Worm (Caenorhabditis elegans) whole organism, L4 larva: ENCODE measurements around the gene fipr-9.
A peak's percentile ranks its signal among the peaks of the same experiment; 100 is the strongest.

ENCODE experiments used
- D1046.2 ChIP-seq: fragments of 200-800 bp; sonication (Bioruptor generic); IDR thresholded peaks from 2 replicates; pipeline ENCODE4 v1.3.6; 2022; ENCODE audit warnings: missing genetic modification characterization, missing compliant biosample characterization
- F44E2.7 ChIP-seq: fragments of 200-800 bp; sonication (Bioruptor generic); IDR thresholded peaks from 2 replicates; pipeline ENCODE4 v2.1.2; 2022; ENCODE audit warnings: missing genetic modification characterization, missing compliant biosample characterization
- F49E8.2 ChIP-seq: sonication (generic microtip); optimal IDR thresholded peaks from 2 replicates; lab custom pipeline; 2016; ENCODE audit warnings: missing compliant biosample characterization, mild to moderate bottlenecking, missing genetic modification characterization, borderline replicate concordance
- T20F7.1 ChIP-seq: fragments of 200-800 bp; sonication (Bioruptor generic); optimal IDR thresholded peaks from 2 replicates; lab custom pipeline; 2018; ENCODE audit warnings: mild to moderate bottlenecking, missing genetic modification characterization, missing compliant biosample characterization
- T26A8.4 ChIP-seq: fragments of 200-800 bp; sonication (Bioruptor generic); IDR thresholded peaks from 2 replicates; pipeline ENCODE4 v1.3.6; 2022; ENCODE audit warnings: missing genetic modification characterization, missing compliant biosample characterization
- Y105C5A.15 ChIP-seq: fragments of 200-800 bp; sonication (Bioruptor generic); IDR thresholded peaks from 2 replicates; pipeline ENCODE4 v1.3.6; 2022; ENCODE audit warnings: missing genetic modification characterization, missing compliant biosample characterization
- Y5F2A.4 ChIP-seq: fragments of 200-800 bp; sonication (Bioruptor generic); optimal IDR thresholded peaks from 2 replicates; lab custom pipeline; 2018; ENCODE audit warnings: mild to moderate bottlenecking, missing genetic modification characterization, missing compliant biosample characterization
- aha-1 ChIP-seq: fragments of 150-350 bp; peaks from one replicate; lab custom pipeline; 2014; ENCODE audit warnings: missing biosample characterization, missing genetic modification characterization
- ama-1 ChIP-seq: fragments of 150-350 bp; optimal IDR thresholded peaks from 2 replicates; lab custom pipeline; 2014; ENCODE audit warnings: inconsistent platforms, mixed read lengths
- arid-1 ChIP-seq: fragments of 200-800 bp; sonication (Bioruptor generic); conservative IDR thresholded peaks from 2 replicates; pipeline ENCODE4 v1.3.6; 2022; ENCODE audit warnings: missing genetic modification reagents, missing genetic modification characterization, missing compliant biosample characterization
- ceh-20 ChIP-seq: fragments of 200-800 bp; sonication (Bioruptor generic); IDR thresholded peaks from 2 replicates; pipeline ENCODE4 v1.3.6; 2022; ENCODE audit warnings: missing genetic modification reagents, missing genetic modification characterization, missing compliant biosample characterization
- ceh-82 ChIP-seq: sonication (generic microtip); optimal IDR thresholded peaks from 2 replicates; lab custom pipeline; 2017; ENCODE audit warnings: missing biosample characterization, missing genetic modification characterization
- ctbp-1 ChIP-seq: fragments of 200-800 bp; sonication (Bioruptor generic); IDR thresholded peaks from 2 replicates; pipeline ENCODE4 v1.3.6; 2022; ENCODE audit warnings: missing genetic modification reagents, missing genetic modification characterization, missing compliant biosample characterization
- daf-16 ChIP-seq, 3 experiments: sonication (generic microtip); optimal IDR thresholded peaks; 2 replicates each; lab custom pipeline; 2016 to 2017; ENCODE audit warnings: missing genetic modification characterization in 3 of 3, missing genetic modification reagents in 3 of 3, mild to moderate bottlenecking in 2 of 3, missing compliant biosample characterization in 2 of 3, missing biosample characterization in 1 of 3, moderate library complexity in 1 of 3
- daf-19 ChIP-seq: fragments of 200-800 bp; sonication (Bioruptor generic); conservative IDR thresholded peaks from 2 replicates; pipeline ENCODE4 v1.3.6; 2022; ENCODE audit warnings: missing genetic modification characterization, missing compliant biosample characterization
- daf-8 ChIP-seq: fragments of 200-800 bp; sonication (Bioruptor generic); IDR thresholded peaks from 2 replicates; pipeline ENCODE4 v1.3.6; 2022; ENCODE audit warnings: missing genetic modification characterization, missing compliant biosample characterization
- dmd-6 ChIP-seq: fragments of 200-800 bp; sonication (Bioruptor generic); IDR thresholded peaks from 2 replicates; pipeline ENCODE4 v1.3.6; 2022; ENCODE audit warnings: missing genetic modification reagents, missing genetic modification characterization, missing compliant biosample characterization
- dmd-9 ChIP-seq: fragments of 200-800 bp; sonication (Bioruptor generic); IDR thresholded peaks from 2 replicates; pipeline ENCODE4 v1.3.6; 2022; ENCODE audit warnings: missing genetic modification reagents, missing genetic modification characterization, missing compliant biosample characterization
- duxl-1 ChIP-seq: sonication (generic microtip); optimal IDR thresholded peaks from 2 replicates; lab custom pipeline; 2016; ENCODE audit warnings: mild to moderate bottlenecking, missing genetic modification characterization, moderate library complexity, missing compliant biosample characterization; ENCODE audit not compliant: poor library complexity
- dve-1 ChIP-seq: sonication (generic microtip); optimal IDR thresholded peaks from 2 replicates; lab custom pipeline; 2017; ENCODE audit warnings: antibody characterized with exemption, mild to moderate bottlenecking, missing genetic modification characterization, missing compliant biosample characterization; ENCODE audit not compliant: insufficient read depth
- egl-27 ChIP-seq: sonication (generic microtip); optimal IDR thresholded peaks from 3 replicates; lab custom pipeline; 2017; ENCODE audit warnings: missing biosample characterization, missing genetic modification reagents, missing genetic modification characterization
- egl-43 ChIP-seq: fragments of 200-800 bp; sonication (Bioruptor generic); IDR thresholded peaks from 2 replicates; pipeline ENCODE4 v1.3.6; 2022; ENCODE audit warnings: missing genetic modification reagents, missing genetic modification characterization, missing compliant biosample characterization
- hlh-30 ChIP-seq: sonication (generic microtip); optimal IDR thresholded peaks from 2 replicates; lab custom pipeline; 2017; ENCODE audit warnings: antibody characterized with exemption, mild to moderate bottlenecking, missing genetic modification characterization, missing compliant biosample characterization; ENCODE audit not compliant: insufficient read depth
- lim-7 ChIP-seq: fragments of 200-800 bp; sonication (Bioruptor generic); IDR thresholded peaks from 2 replicates; pipeline ENCODE4 v1.3.6; 2022; ENCODE audit warnings: missing genetic modification characterization, missing compliant biosample characterization
- lin-38 ChIP-seq: fragments of 200-800 bp; sonication (Bioruptor generic); IDR thresholded peaks from 2 replicates; pipeline ENCODE4 v1.3.6; 2022; ENCODE audit warnings: missing genetic modification reagents, missing genetic modification characterization, missing compliant biosample characterization
- lin-39 ChIP-seq: fragments of 150-350 bp; optimal IDR thresholded peaks from 2 replicates; lab custom pipeline; 2014; ENCODE audit warnings: missing biosample characterization, missing genetic modification reagents, missing genetic modification characterization
- lir-3 ChIP-seq: sonication (generic microtip); optimal IDR thresholded peaks from 2 replicates; lab custom pipeline; 2016; ENCODE audit warnings: mild to moderate bottlenecking, missing genetic modification characterization, missing compliant biosample characterization
- madf-9 ChIP-seq: fragments of 200-800 bp; sonication (Bioruptor generic); conservative IDR thresholded peaks from 2 replicates; pipeline ENCODE4 v1.3.6; 2022; ENCODE audit warnings: missing genetic modification reagents, missing genetic modification characterization, missing compliant biosample characterization
- mdt-29 ChIP-seq: fragments of 200-800 bp; sonication (Bioruptor generic); IDR thresholded peaks from 2 replicates; pipeline ENCODE4 v1.3.6; 2022; ENCODE audit warnings: missing genetic modification reagents, missing genetic modification characterization, missing compliant biosample characterization
- mep-1 ChIP-seq: fragments of 150-350 bp; sonication (generic microtip); optimal IDR thresholded peaks from 3 replicates; lab custom pipeline; 2014; ENCODE audit warnings: missing biosample characterization, missing genetic modification characterization
- mxl-2 ChIP-seq: fragments of 200-800 bp; sonication (Bioruptor generic); conservative IDR thresholded peaks from 2 replicates; pipeline ENCODE4 v1.3.6; 2022; ENCODE audit warnings: missing genetic modification reagents, missing genetic modification characterization, missing compliant biosample characterization
- mxl-3 ChIP-seq: fragments of 200-800 bp; sonication (Bioruptor generic); optimal IDR thresholded peaks from 2 replicates; lab custom pipeline; 2018; ENCODE audit warnings: mild to moderate bottlenecking, missing genetic modification characterization, missing compliant biosample characterization
- nhr-28 ChIP-seq: fragments of 150-350 bp; optimal IDR thresholded peaks from 2 replicates; lab custom pipeline; 2014; ENCODE audit warnings: missing biosample characterization, missing genetic modification characterization
- nhr-42 ChIP-seq: fragments of 200-800 bp; sonication (Bioruptor generic); IDR thresholded peaks from 2 replicates; pipeline ENCODE4 v1.3.6; 2022; ENCODE audit warnings: missing genetic modification characterization, missing compliant biosample characterization
- php-3 ChIP-seq: fragments of 200-800 bp; sonication (Bioruptor generic); IDR thresholded peaks from 2 replicates; pipeline ENCODE4 v1.3.6; 2022; ENCODE audit warnings: missing genetic modification reagents, missing genetic modification characterization, missing compliant biosample characterization
- sdz-12 ChIP-seq: fragments of 200-800 bp; sonication (Bioruptor generic); optimal IDR thresholded peaks from 2 replicates; lab custom pipeline; 2018; ENCODE audit warnings: mild to moderate bottlenecking, missing genetic modification characterization, missing compliant biosample characterization
- set-16 ChIP-seq: fragments of 200-800 bp; sonication (Bioruptor generic); IDR thresholded peaks from 2 replicates; pipeline ENCODE4 v1.3.6; 2022; ENCODE audit warnings: missing genetic modification reagents, missing genetic modification characterization, missing compliant biosample characterization
- snpc-4 ChIP-seq: fragments of 150-350 bp; optimal IDR thresholded peaks from 2 replicates; lab custom pipeline; 2014; ENCODE audit warnings: missing biosample characterization, missing genetic modification characterization
- spr-1 ChIP-seq: sonication (generic microtip); optimal IDR thresholded peaks from 2 replicates; lab custom pipeline; 2016; ENCODE audit warnings: mild to moderate bottlenecking, missing genetic modification characterization, missing compliant biosample characterization
- spr-3 ChIP-seq: fragments of 200-800 bp; sonication (Bioruptor generic); optimal IDR thresholded peaks from 2 replicates; lab custom pipeline; 2018; ENCODE audit warnings: mild to moderate bottlenecking, missing genetic modification characterization, missing compliant biosample characterization
- unc-130 ChIP-seq: sonication (generic microtip); optimal IDR thresholded peaks from 2 replicates; lab custom pipeline; 2016; ENCODE audit warnings: missing genetic modification reagents, missing genetic modification characterization, missing compliant biosample characterization
- zag-1 ChIP-seq: fragments of 150-350 bp; optimal IDR thresholded peaks from 2 replicates; lab custom pipeline; 2014; ENCODE audit warnings: missing biosample characterization, missing genetic modification characterization
- zfp-2 ChIP-seq: sonication (generic microtip); optimal IDR thresholded peaks from 2 replicates; lab custom pipeline; 2016; ENCODE audit warnings: mild to moderate bottlenecking, missing genetic modification characterization, missing compliant biosample characterization
- ztf-11 ChIP-seq: fragments of 150-350 bp; optimal IDR thresholded peaks from 2 replicates; lab custom pipeline; 2014; ENCODE audit warnings: missing biosample characterization, missing genetic modification characterization

fipr-9 gene

DNA sequence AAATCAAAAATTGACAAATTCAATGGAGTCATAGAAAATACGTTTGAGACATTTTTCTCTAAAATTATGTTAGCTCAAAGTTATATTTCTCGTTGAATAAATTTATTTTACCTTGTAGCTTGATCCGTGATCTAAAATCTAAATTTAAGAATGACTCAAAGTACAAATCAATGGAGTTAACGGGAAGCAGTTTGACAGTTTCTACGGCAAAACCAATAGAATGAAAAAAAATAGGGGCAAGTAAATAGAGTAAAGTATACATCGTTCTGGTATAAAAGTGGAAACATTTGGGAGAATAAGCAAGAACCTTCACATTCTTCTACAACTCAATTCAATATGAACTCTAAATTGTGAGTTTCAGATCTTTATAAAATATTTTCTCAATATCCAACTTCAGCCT, 9.5 kb downstream of the fipr-9 start, which contains the start of gene fipr-6:
Gene fipr-6 (plus strand): TSS at position 301 of the 400 bp plus-strand sequence.
- no peak for TF ChIP-seq dve-1 (tag; lab: Kevin White, UChicago)
- TF ChIP-seq D1046.2, result no peak
- no peak for TF ChIP-seq zag-1 (tag; lab: Kevin White, UChicago)
- TF ChIP-seq lir-3 (tag; lab: Kevin White, UChicago), result no peak
- TF ChIP-seq T20F7.1 (GFP tag; lab: Kevin White, UChicago), result no peak
- no peak for TF ChIP-seq Y5F2A.4 (GFP tag; lab: Kevin White, UChicago)
- no peak for TF ChIP-seq ama-1
- no peak for TF ChIP-seq T26A8.4 (GFP tag; lab: Robert Waterston, UW)
- TF ChIP-seq daf-19 (GFP tag; lab: Robert Waterston, UW), result no peak

DNA sequence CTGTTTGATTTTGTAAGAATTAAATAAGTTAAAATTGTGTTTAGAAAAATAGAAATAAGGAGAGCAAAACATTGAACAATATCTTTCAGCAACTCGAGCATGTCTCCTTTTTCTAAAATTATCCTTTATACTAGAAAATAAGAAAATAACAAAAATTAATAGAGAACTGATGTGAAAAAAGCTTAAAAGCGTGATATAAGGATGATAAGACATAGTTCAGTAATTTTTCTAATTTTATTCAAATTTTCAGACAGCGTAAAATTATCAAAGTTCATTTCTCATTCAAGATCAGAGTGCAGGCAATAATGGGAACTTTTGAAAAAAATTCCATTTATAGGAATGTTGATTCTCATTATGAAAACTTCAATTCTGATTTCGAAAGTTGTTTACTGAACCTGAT, 11.9 kb downstream of the fipr-9 start, which contains the start of gene str-182:
Gene str-182 (minus strand): TSS at position 101 of the 400 bp plus-strand sequence.
- no peak for TF ChIP-seq egl-43
- no peak for TF ChIP-seq arid-1 (GFP tag; lab: Robert Waterston, UW)
- no peak for TF ChIP-seq lin-38
- TF ChIP-seq F44E2.7 (GFP tag; lab: Robert Waterston, UW), result no peak
- no peak for TF ChIP-seq ztf-11 (tag; lab: Kevin White, UChicago)
- no peak for TF ChIP-seq lir-3 (tag; lab: Kevin White, UChicago)
- no peak for TF ChIP-seq set-16 (GFP tag; lab: Robert Waterston, UW)
- no peak for TF ChIP-seq nhr-42
- no peak for TF ChIP-seq zag-1 (tag; lab: Kevin White, UChicago)
- no peak for TF ChIP-seq daf-16 (GFP tag; optimal IDR thresholded peaks at IDR 0.05; lab: Kevin White, UChicago)
- no peak for TF ChIP-seq daf-16 (tag; optimal IDR thresholded peaks at IDR 0.05; lab: Kevin White, UChicago)
- TF ChIP-seq dmd-6, result no peak
- TF ChIP-seq zfp-2, result no peak
- TF ChIP-seq ceh-82 (tag; lab: Kevin White, UChicago), result no peak
- TF ChIP-seq mdt-29 (GFP tag; lab: Robert Waterston, UW), result no peak
- no peak for TF ChIP-seq php-3 (GFP tag; lab: Robert Waterston, UW)
- no peak for TF ChIP-seq unc-130 (GFP tag; lab: Kevin White, UChicago)
- TF ChIP-seq spr-1, result no peak
- no peak for TF ChIP-seq ceh-20
- TF ChIP-seq duxl-1 (tag; lab: Kevin White, UChicago), result no peak

DNA sequence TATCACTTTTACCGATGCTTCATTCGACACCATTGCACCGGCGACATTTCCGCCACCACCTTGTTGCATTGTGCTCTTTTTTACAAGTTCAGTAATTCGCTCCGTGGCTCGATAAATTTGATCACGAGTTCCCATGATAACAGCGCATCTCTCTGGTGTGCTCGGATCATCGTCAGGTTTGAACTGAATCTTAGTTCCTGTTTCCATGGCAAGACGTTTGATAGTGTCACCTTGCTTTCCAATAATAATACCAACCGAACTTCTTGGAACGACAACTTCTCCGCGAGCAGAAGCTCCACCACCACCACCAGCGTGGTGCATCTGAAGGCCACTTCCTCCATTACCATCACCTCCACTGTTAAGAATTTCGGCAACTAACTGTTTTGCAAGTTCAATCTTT, 15.7 kb downstream of the fipr-9 start:
- no peak for TF ChIP-seq daf-8 (GFP tag; lab: Robert Waterston, UW)
- TF ChIP-seq unc-130 (GFP tag; lab: Kevin White, UChicago), result no peak
- TF ChIP-seq madf-9 (GFP tag; lab: Robert Waterston, UW), result no peak
- no peak for TF ChIP-seq spr-3
- peak; percentile 96 for TF ChIP-seq aha-1 (tag; lab: Kevin White, UChicago)
- TF ChIP-seq nhr-28 (tag; lab: Kevin White, UChicago), result no peak

- TF ChIP-seq dmd-9 (GFP tag; lab: Robert Waterston, UW) (no peak), sdz-12 (GFP tag; lab: Kevin White, UChicago) (peak; percentile 55), Y105C5A.15 (GFP tag; lab: Robert Waterston, UW) (no peak), mdt-29 (GFP tag; lab: Robert Waterston, UW) (peak; percentile 33; the same call in 1 of the 2 replicates), aha-1 (tag; lab: Kevin White, UChicago) (no peak), mep-1 (no peak), snpc-4 (tag; lab: Kevin White, UChicago) (no peak), lim-7 (GFP tag; lab: Robert Waterston, UW) (no peak), F49E8.2 (tag; lab: Kevin White, UChicago) (peak; percentile 48), madf-9 (GFP tag; lab: Robert Waterston, UW) (no peak), hlh-30 (tag; lab: Kevin White, UChicago) (no peak), lin-39 (tag; lab: Kevin White, UChicago) (no peak), mxl-3 (GFP tag; lab: Kevin White, UChicago) (no peak), ctbp-1 (GFP tag; lab: Robert Waterston, UW) (0 out of 2 replicates have a peak, but pooled peaks have one; percentile 49), spr-1 (no peak), php-3 (GFP tag; lab: Robert Waterston, UW) (no peak), arid-1 (GFP tag; lab: Robert Waterston, UW) (0 out of 2 replicates have a peak, but pooled peaks have one; percentile 6), mxl-2 (GFP tag; lab: Robert Waterston, UW) (no peak), egl-27 (tag; lab: Kevin White, UChicago) (no peak), F44E2.7 (GFP tag; lab: Robert Waterston, UW) (no peak), Y5F2A.4 (GFP tag; lab: Kevin White, UChicago) (peak; percentile 18), unc-130 (GFP tag; lab: Kevin White, UChicago) (peak; percentile 42), lin-38 (peak; percentile 67)
Observed at ce11 chrV:10237959-10238444, 16.5 kb downstream of the fipr-9 start.
